Worm (Caenorhabditis elegans) whole organism, L2 larva: ENCODE data around the gene aakb-2.

Experiments
- C34F6.9 ChIP-seq: fragments of 150-350 bp; optimal IDR thresholded peaks from 2 replicates; lab custom pipeline; 2014; ENCODE audit warnings: missing biosample characterization, missing genetic modification characterization
- F13H6.1 ChIP-seq: sonication (generic microtip); optimal IDR thresholded peaks from 2 replicates; lab custom pipeline; 2016; ENCODE audit warnings: missing genetic modification characterization, missing compliant biosample characterization
- Y55F3AM.14 ChIP-seq: fragments of 200-800 bp; sonication (Bioruptor generic); optimal IDR thresholded peaks from 2 replicates; lab custom pipeline; 2018; ENCODE audit warnings: mild to moderate bottlenecking, missing genetic modification characterization, missing compliant biosample characterization
- ZK546.5 ChIP-seq: sonication (generic microtip); optimal IDR thresholded peaks from 2 replicates; lab custom pipeline; 2017; ENCODE audit warnings: missing biosample characterization, missing genetic modification characterization
- ceh-82 ChIP-seq: fragments of 150-350 bp; optimal IDR thresholded peaks from 2 replicates; lab custom pipeline; 2014; ENCODE audit warnings: missing biosample characterization, missing genetic modification characterization
- crh-2 ChIP-seq: sonication (generic microtip); optimal IDR thresholded peaks from 2 replicates; lab custom pipeline; 2017; ENCODE audit warnings: missing biosample characterization, missing genetic modification characterization
- egl-27 ChIP-seq: sonication (generic microtip); optimal IDR thresholded peaks from 3 replicates; lab custom pipeline; 2017; ENCODE audit warnings: missing biosample characterization, missing genetic modification reagents, missing genetic modification characterization
- elt-1 ChIP-seq: fragments of 150-350 bp; optimal IDR thresholded peaks from 2 replicates; lab custom pipeline; 2014; ENCODE audit warnings: missing biosample characterization, missing genetic modification characterization
- elt-3 ChIP-seq: sonication (generic microtip); optimal IDR thresholded peaks from 2 replicates; lab custom pipeline; 2017; ENCODE audit warnings: missing biosample characterization, missing genetic modification characterization
- fos-1 ChIP-seq: fragments of 150-350 bp; optimal IDR thresholded peaks from 2 replicates; lab custom pipeline; 2014; ENCODE audit warnings: missing biosample characterization, missing genetic modification characterization
- gmeb-1 ChIP-seq: fragments of 150-350 bp; optimal IDR thresholded peaks from 2 replicates; lab custom pipeline; 2014; ENCODE audit warnings: missing biosample characterization, missing genetic modification characterization
- lin-11 ChIP-seq: fragments of 150-350 bp; sonication (generic microtip); optimal IDR thresholded peaks from 2 replicates; lab custom pipeline; 2014; ENCODE audit warnings: missing biosample characterization, missing genetic modification characterization, inconsistent platforms, mixed read lengths
- lin-13 ChIP-seq: fragments of 150-350 bp; optimal IDR thresholded peaks from 2 replicates; lab custom pipeline; 2014; ENCODE audit warnings: missing biosample characterization, missing genetic modification reagents, missing genetic modification characterization
- lsy-2 ChIP-seq, 2 experiments: fragments of 150-350 bp in 1 of 2; sonication (generic microtip) in 1 of 2; optimal IDR thresholded peaks; 2 replicates each; lab custom pipeline; 2014 to 2017; ENCODE audit warnings: missing biosample characterization in 2 of 2, missing genetic modification characterization in 2 of 2
- mbf-1 ChIP-seq: sonication (generic microtip); optimal IDR thresholded peaks from 2 replicates; lab custom pipeline; 2017; ENCODE audit warnings: missing biosample characterization, missing genetic modification characterization
- mdl-1 ChIP-seq, 2 experiments: fragments of 150-350 bp in 1 of 2; sonication (generic microtip) in 1 of 2; optimal IDR thresholded peaks; 2 replicates each; lab custom pipeline; 2017; ENCODE audit warnings: missing biosample characterization in 2 of 2, missing genetic modification characterization in 2 of 2
- nhr-11 ChIP-seq: fragments of 150-350 bp; optimal IDR thresholded peaks from 2 replicates; lab custom pipeline; 2014; ENCODE audit warnings: missing biosample characterization, missing genetic modification characterization
- nhr-129 ChIP-seq: fragments of 150-350 bp; optimal IDR thresholded peaks from 2 replicates; lab custom pipeline; 2014; ENCODE audit warnings: missing biosample characterization, missing genetic modification characterization
- nhr-21 ChIP-seq: fragments of 150-350 bp; optimal IDR thresholded peaks from 2 replicates; lab custom pipeline; 2014; ENCODE audit warnings: missing biosample characterization, missing genetic modification characterization
- nhr-23 ChIP-seq: fragments of 150-350 bp; optimal IDR thresholded peaks from 2 replicates; lab custom pipeline; 2014; ENCODE audit warnings: missing biosample characterization, missing genetic modification reagents, missing genetic modification characterization
- nhr-237 ChIP-seq: fragments of 150-350 bp; optimal IDR thresholded peaks from 2 replicates; lab custom pipeline; 2014; ENCODE audit warnings: missing biosample characterization, missing genetic modification characterization
- nhr-25 ChIP-seq: fragments of 150-350 bp; sonication (generic microtip); optimal IDR thresholded peaks from 3 replicates; lab custom pipeline; 2014; ENCODE audit warnings: missing biosample characterization, missing genetic modification characterization
- nhr-6 ChIP-seq: fragments of 150-350 bp; optimal IDR thresholded peaks from 2 replicates; lab custom pipeline; 2014; ENCODE audit warnings: missing biosample characterization, missing genetic modification characterization
- sem-4 ChIP-seq: fragments of 150-350 bp; optimal IDR thresholded peaks from 2 replicates; lab custom pipeline; 2014; ENCODE audit warnings: missing biosample characterization, missing genetic modification reagents, missing genetic modification characterization
- skn-1 ChIP-seq: sonication (generic microtip); optimal IDR thresholded peaks from 2 replicates; lab custom pipeline; 2017; ENCODE audit warnings: missing biosample characterization, missing genetic modification characterization
- sma-3 ChIP-seq: sonication (generic microtip); optimal IDR thresholded peaks from 2 replicates; lab custom pipeline; 2016; ENCODE audit warnings: missing genetic modification reagents, missing genetic modification characterization, missing compliant biosample characterization
- sma-9 ChIP-seq, 2 experiments: fragments of 150-350 bp in 1 of 2; sonication (generic microtip) in 1 of 2; optimal IDR thresholded peaks; 2 replicates each; lab custom pipeline; 2014 to 2016; ENCODE audit warnings: missing genetic modification characterization in 2 of 2, mild to moderate bottlenecking in 1 of 2, missing biosample characterization in 1 of 2, missing compliant biosample characterization in 1 of 2, missing genetic modification reagents in 1 of 2, moderate library complexity in 1 of 2
- snpc-4 ChIP-seq: fragments of 150-350 bp; optimal IDR thresholded peaks from 2 replicates; lab custom pipeline; 2014; ENCODE audit warnings: missing biosample characterization, missing genetic modification characterization
- unc-55 ChIP-seq: fragments of 150-350 bp; sonication (generic microtip); optimal IDR thresholded peaks from 3 replicates; lab custom pipeline; 2014; ENCODE audit warnings: missing biosample characterization, missing genetic modification reagents, missing genetic modification characterization
- unc-62 ChIP-seq: fragments of 150-350 bp; optimal IDR thresholded peaks from 2 replicates; lab custom pipeline; 2014; ENCODE audit warnings: missing biosample characterization, missing genetic modification reagents, missing genetic modification characterization
- zag-1 ChIP-seq: fragments of 150-350 bp; optimal IDR thresholded peaks from 2 replicates; lab custom pipeline; 2014; ENCODE audit warnings: missing biosample characterization, missing genetic modification characterization
- ztf-4 ChIP-seq: fragments of 150-350 bp; optimal IDR thresholded peaks from 2 replicates; lab custom pipeline; 2014; ENCODE audit warnings: missing biosample characterization, missing genetic modification characterization

aakb-2 gene

ce11 chrIII:11236788-11237187 lies at the start of gene aakb-2, which contains the start of gene Y47D3A.14:
Gene aakb-2, plus strand, starts transcription at chrIII:11237143.
Gene Y47D3A.14, minus strand, starts transcription at chrIII:11236868.
- TF ChIP-seq nhr-25 (peak; percentile 21), elt-1 (tag; lab: Kevin White, UChicago) (no peak), ztf-4 (tag; lab: Kevin White, UChicago) (peak; percentile 7), nhr-129 (tag; lab: Kevin White, UChicago) (peak; percentile 0), crh-2 (tag; lab: Kevin White, UChicago) (peak; percentile 43), sma-9 (GFP tag; optimal IDR thresholded peaks at IDR 0.05; lab: Kevin White, UChicago) (peak; percentile 57), sma-9 (tag; optimal IDR thresholded peaks at IDR 0.05; lab: Kevin White, UChicago) (no peak), sem-4 (tag; lab: Kevin White, UChicago) (no peak), sma-3 (GFP tag; lab: Kevin White, UChicago) (peak; percentile 45), snpc-4 (tag; lab: Kevin White, UChicago) (peak; percentile 34), gmeb-1 (tag; lab: Kevin White, UChicago) (peak; percentile 40), F13H6.1 (tag; lab: Kevin White, UChicago) (peak; percentile 26), skn-1 (tag; lab: Kevin White, UChicago) (no peak), lin-13 (GFP tag; lab: Kevin White, UChicago) (peak; percentile 36), lin-11 (tag; lab: Kevin White, UChicago) (peak; percentile 57), lsy-2 (tag; optimal IDR thresholded peaks at IDR 0.05; lab: Kevin White, UChicago) (peak in 1 of 2 experiments; percentile 62), unc-55 (peak; percentile 77), C34F6.9 (peak; percentile 56), nhr-23 (tag; lab: Kevin White, UChicago) (no peak), nhr-21 (peak; percentile 25)

DNA sequence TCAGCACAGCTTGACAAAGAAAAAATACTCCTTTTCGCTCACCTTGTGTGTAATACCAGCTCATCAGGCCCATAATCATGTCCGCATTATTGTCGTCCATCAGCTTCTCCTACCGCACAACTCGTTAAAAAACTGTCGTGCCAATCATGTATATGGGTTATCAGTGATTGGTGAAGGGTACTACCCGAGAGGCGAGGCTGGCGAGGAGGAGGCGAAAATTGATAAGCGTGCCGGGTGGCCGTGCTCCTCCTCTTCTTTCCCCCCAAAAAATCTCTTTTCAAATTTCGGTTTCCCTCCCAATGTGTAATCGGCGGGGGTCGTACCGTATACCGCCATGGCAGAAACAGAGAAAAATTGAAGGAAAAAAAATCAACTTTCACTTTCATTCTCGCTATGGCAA lies 48.8 kb upstream of the aakb-2 start:
- TF ChIP-seq zag-1 (tag; lab: Kevin White, UChicago) (no peak), fos-1 (peak; percentile 14), nhr-23 (tag; lab: Kevin White, UChicago) (no peak), gmeb-1 (tag; lab: Kevin White, UChicago) (no peak), mdl-1 (tag; optimal IDR thresholded peaks at IDR 0.05; lab: Kevin White, UChicago) (no peak), crh-2 (tag; lab: Kevin White, UChicago) (peak; percentile 6)

DNA sequence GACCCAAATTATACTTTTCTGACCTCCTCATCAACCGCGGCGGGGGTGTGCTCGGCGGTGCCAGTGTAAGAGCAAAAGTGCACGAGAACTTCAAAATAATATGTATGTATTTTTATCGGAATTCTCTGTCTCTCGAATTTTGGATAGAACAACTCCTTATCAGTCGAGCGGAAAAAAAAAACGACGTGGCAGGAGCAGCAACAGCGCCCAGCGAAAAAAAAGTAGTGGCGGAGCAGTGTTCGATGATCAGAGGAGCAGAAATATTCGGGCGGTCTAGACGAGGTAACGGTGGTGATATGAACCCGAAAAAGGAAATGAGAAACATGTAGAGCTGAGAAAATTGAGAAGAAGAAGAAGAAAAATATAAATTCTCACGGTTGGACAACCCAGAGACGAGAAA lies 43.7 kb upstream of the aakb-2 start:
- TF ChIP-seq lsy-2 (tag; optimal IDR thresholded peaks at IDR 0.05; lab: Kevin White, UChicago) (no peak), unc-55 (no peak), lin-11 (tag; lab: Kevin White, UChicago) (no peak), elt-3 (tag; lab: Kevin White, UChicago) (no peak), fos-1 (peak; percentile 21), nhr-237 (tag; lab: Kevin White, UChicago) (no peak), unc-62 (GFP tag; lab: Kevin White, UChicago) (no peak), crh-2 (tag; lab: Kevin White, UChicago) (peak; percentile 28), Y55F3AM.14 (GFP tag; lab: Kevin White, UChicago) (no peak), nhr-6 (tag; lab: Kevin White, UChicago) (no peak)

DNA sequence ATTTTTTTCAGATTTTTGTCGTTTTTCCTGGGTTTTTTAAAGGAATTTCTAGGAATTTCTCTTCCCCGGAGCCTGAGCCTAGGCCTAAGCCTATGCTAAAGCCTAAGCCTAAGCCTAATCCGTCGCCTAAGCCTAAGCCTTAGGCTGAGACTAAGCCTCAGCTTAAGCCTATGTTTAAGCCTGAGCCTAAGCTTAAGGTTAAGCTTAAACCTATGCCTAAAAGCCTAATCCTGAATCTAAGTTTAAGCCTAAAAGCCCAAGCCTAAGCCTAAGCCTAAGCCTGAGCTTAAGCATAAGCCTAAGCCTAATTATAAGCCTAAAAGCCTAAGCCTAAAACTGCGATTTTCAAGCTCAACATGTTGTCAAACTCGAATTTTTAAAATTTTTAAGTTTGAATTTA lies 42.8 kb upstream of the aakb-2 start:
- TF ChIP-seq ceh-82 (tag; lab: Kevin White, UChicago), result no peak
- TF ChIP-seq snpc-4 (tag; lab: Kevin White, UChicago), result no peak
- no peak for TF ChIP-seq lsy-2 (tag; optimal IDR thresholded peaks at IDR 0.05; lab: Kevin White, UChicago)
- TF ChIP-seq sem-4 (tag; lab: Kevin White, UChicago), result no peak
- no peak for TF ChIP-seq ZK546.5 (tag; lab: Kevin White, UChicago)
- TF ChIP-seq crh-2 (tag; lab: Kevin White, UChicago), result no peak
- TF ChIP-seq nhr-129 (tag; lab: Kevin White, UChicago), result no peak
- TF ChIP-seq elt-3 (tag; lab: Kevin White, UChicago), result no peak
- no peak for TF ChIP-seq lin-11 (tag; lab: Kevin White, UChicago)
- no peak for TF ChIP-seq nhr-6 (tag; lab: Kevin White, UChicago)
- TF ChIP-seq, all 48 proteins: peak for 0

- TF ChIP-seq nhr-11 (tag; lab: Kevin White, UChicago) (no peak), mbf-1 (no peak), elt-1 (tag; lab: Kevin White, UChicago) (no peak), ztf-4 (tag; lab: Kevin White, UChicago) (no peak), skn-1 (tag; lab: Kevin White, UChicago) (no peak), sem-4 (tag; lab: Kevin White, UChicago) (no peak), egl-27 (no peak), elt-3 (tag; lab: Kevin White, UChicago) (no peak)
Observed at ce11 chrIII:11195140-11195539, 41.8 kb upstream of the aakb-2 start, which contains the start of gene tra-1. Gene tra-1, minus strand, starts transcription at chrIII:11195201.
